Worm (Caenorhabditis elegans): ENCODE measurements around the gene alh-12.

alh-12 gene

DNA sequence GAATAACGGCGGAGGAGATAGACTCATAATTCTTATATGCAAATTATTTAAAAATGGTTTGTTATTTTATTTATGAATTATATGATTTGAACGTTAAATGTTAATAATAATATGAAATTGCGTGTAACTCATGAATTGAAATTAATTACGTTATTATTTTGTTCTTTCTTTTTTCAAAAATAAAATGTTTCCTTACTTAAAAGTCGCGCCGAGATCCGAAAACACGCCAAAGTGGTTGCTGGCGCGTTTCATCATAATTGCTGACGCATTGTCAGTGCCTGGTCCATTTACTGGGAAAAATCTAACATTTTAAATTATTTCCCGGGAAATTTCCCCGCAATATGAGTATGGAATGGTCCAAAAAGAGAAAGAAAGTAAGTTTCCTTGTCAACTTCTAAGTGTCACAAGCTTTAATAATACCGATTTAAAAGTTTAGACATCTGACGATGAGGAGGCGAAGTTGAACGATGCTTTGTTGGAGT is 45.6 kb downstream of the alh-12 start, which contains the start of the genes C07H6.9 and sap-140:
Gene C07H6.9 (minus strand): TSS at position 51 of the 482 bp plus-strand sequence.
Gene sap-140 (plus strand): TSS at position 318 of the 482 bp plus-strand sequence.
- TF ChIP-seq nhr-48 (tag; optimal IDR thresholded peaks at IDR 0.05) (no peak), mxl-2 (GFP tag; conservative IDR thresholded peaks at IDR 0.05) (no peak), F26F4.8 (GFP tag; conservative IDR thresholded peaks at IDR 0.05) (no peak), hlh-30 (tag; optimal IDR thresholded peaks at IDR 0.05; ENCODE audit: insufficient read depth) (peak; percentile 71), zip-2 (tag; optimal IDR thresholded peaks at IDR 0.05) (peak; percentile 35), zfp-2 (tag; optimal IDR thresholded peaks at IDR 0.05) (no peak), skn-1 (tag; optimal IDR thresholded peaks at IDR 0.05) (no peak), ZK546.5 (tag; optimal IDR thresholded peaks at IDR 0.05) (no peak), ama-1 (optimal IDR thresholded peaks at IDR 0.05) (peak; percentile 22), nhr-237 (tag; optimal IDR thresholded peaks at IDR 0.05) (no peak), saeg-2 (GFP tag; IDR thresholded peaks at IDR 0.05) (no peak), rbr-2 (tag; optimal IDR thresholded peaks at IDR 0.05) (peak; percentile 59), F49E8.2 (tag; optimal IDR thresholded peaks at IDR 0.05; ENCODE audit: borderline replicate concordance) (no peak), aha-1 (tag) (peak; percentile 99), lin-39 (tag; optimal IDR thresholded peaks at IDR 0.05) (no peak), D1046.2 (GFP tag; IDR thresholded peaks at IDR 0.05) (no peak), zag-1 (tag; optimal IDR thresholded peaks at IDR 0.05) (no peak), Y48G9A.11 (GFP tag; IDR thresholded peaks at IDR 0.05) (no peak), lin-29 (GFP tag; IDR thresholded peaks at IDR 0.05) (no peak), unc-39 (tag; optimal IDR thresholded peaks at IDR 0.05) (no peak), ceh-82 (tag; optimal IDR thresholded peaks at IDR 0.05) (no peak), ZK337.2 (GFP tag; IDR thresholded peaks at IDR 0.05) (no peak), php-3 (GFP tag; IDR thresholded peaks at IDR 0.05) (no peak), nhr-41 (GFP tag; IDR thresholded peaks at IDR 0.05) (no peak), aly-2 (tag; optimal IDR thresholded peaks at IDR 0.05) (no peak), mdt-29 (GFP tag; IDR thresholded peaks at IDR 0.05) (no peak), fos-1 (tag; optimal IDR thresholded peaks at IDR 0.05) (no peak), daf-19 (GFP tag; conservative IDR thresholded peaks at IDR 0.05) (no peak), nhr-11 (tag; optimal IDR thresholded peaks at IDR 0.05) (no peak), egl-27 (tag; optimal IDR thresholded peaks at IDR 0.05) (no peak), ztf-11 (tag; optimal IDR thresholded peaks at IDR 0.05) (no peak), nhr-28 (tag; optimal IDR thresholded peaks at IDR 0.05) (peak; percentile 36), nhr-76 (tag; optimal IDR thresholded peaks at IDR 0.05) (no peak), hif-1 (tag; optimal IDR thresholded peaks at IDR 0.05) (peak in 1 of 2 experiments; percentile 34), hmg-1.1 (GFP tag; IDR thresholded peaks at IDR 0.05) (peak; percentile 56; the same call in 1 of the 2 replicates), zip-11 (GFP tag; IDR thresholded peaks at IDR 0.05) (no peak), tra-1 (GFP tag; IDR thresholded peaks at IDR 0.05) (no peak), nhr-6 (tag; optimal IDR thresholded peaks at IDR 0.05) (peak; percentile 66), unc-130 (GFP tag; optimal IDR thresholded peaks at IDR 0.05) (no peak), ceh-44 (GFP tag; IDR thresholded peaks at IDR 0.05) (no peak), ceh-20 (GFP tag; IDR thresholded peaks at IDR 0.05) (no peak), egl-43 (GFP tag; IDR thresholded peaks at IDR 0.05) (no peak), Y105C5A.15 (GFP tag; IDR thresholded peaks at IDR 0.05) (no peak), dmd-8 (GFP tag; IDR thresholded peaks at IDR 0.05) (no peak), nhr-42 (GFP tag; IDR thresholded peaks at IDR 0.05) (no peak), dve-1 (tag; optimal IDR thresholded peaks at IDR 0.05; ENCODE audit: insufficient read depth) (peak; percentile 73), fkh-10 (GFP tag; optimal IDR thresholded peaks at IDR 0.05) (peak; percentile 15), hlh-11 (tag; optimal IDR thresholded peaks at IDR 0.05) (peak; percentile 62), sdz-12 (GFP tag; optimal IDR thresholded peaks at IDR 0.05) (no peak), lir-3 (tag; optimal IDR thresholded peaks at IDR 0.05) (no peak), pha-4 (GFP tag; IDR thresholded peaks at IDR 0.05) (0 out of 2 replicates have a peak, but pooled peaks have one; percentile 24), pha-4 (tag; optimal IDR thresholded peaks at IDR 0.05) (no peak), lin-15B (tag; optimal IDR thresholded peaks at IDR 0.05) (no peak)

All from whole organism, L4 larva.